Worm (Caenorhabditis elegans) whole organism, late embryonic: Measurements from ENCODE around the gene eat-20.

Experiments used
- C08G9.2 ChIP-seq: sonication (generic microtip); optimal IDR thresholded peaks from 2 replicates; lab custom pipeline; 2016; ENCODE audit warnings: mild to moderate bottlenecking, missing genetic modification characterization, moderate library complexity, missing compliant biosample characterization
- K02D7.2 ChIP-seq: sonication (generic microtip); optimal IDR thresholded peaks from 2 replicates; lab custom pipeline; 2017; ENCODE audit warnings: mild to moderate bottlenecking, missing genetic modification characterization, missing compliant biosample characterization
- K09A11.1 ChIP-seq: sonication (generic microtip); optimal IDR thresholded peaks from 2 replicates; lab custom pipeline; 2017; ENCODE audit warnings: antibody characterized with exemption, mild to moderate bottlenecking, missing genetic modification characterization, missing compliant biosample characterization; ENCODE audit not compliant: insufficient read depth
- T23F11.4 ChIP-seq: fragments of 200-800 bp; sonication (Bioruptor generic); optimal IDR thresholded peaks from 2 replicates; lab custom pipeline; 2018; ENCODE audit warnings: mild to moderate bottlenecking, missing genetic modification characterization, missing compliant biosample characterization
- Y22D7AL.16 ChIP-seq: sonication (generic microtip); optimal IDR thresholded peaks from 2 replicates; lab custom pipeline; 2016; ENCODE audit warnings: missing genetic modification characterization, missing compliant biosample characterization
- ahr-1 ChIP-seq: sonication (generic microtip); optimal IDR thresholded peaks from 2 replicates; lab custom pipeline; 2016; ENCODE audit warnings: missing genetic modification characterization, missing compliant biosample characterization
- ama-1 ChIP-seq: fragments of 150-350 bp; optimal IDR thresholded peaks from 2 replicates; lab custom pipeline; 2014
- ceh-14 ChIP-seq: sonication (generic microtip); optimal IDR thresholded peaks from 2 replicates; lab custom pipeline; 2016; ENCODE audit warnings: missing genotype, missing genetic modification characterization, missing compliant biosample characterization
- ceh-18 ChIP-seq: sonication (generic microtip); optimal IDR thresholded peaks from 2 replicates; lab custom pipeline; 2016; ENCODE audit warnings: missing genetic modification characterization, missing compliant biosample characterization
- ceh-19 ChIP-seq: fragments of 200-800 bp; sonication (Bioruptor generic); optimal IDR thresholded peaks from 2 replicates; lab custom pipeline; 2018; ENCODE audit warnings: mild to moderate bottlenecking, missing genetic modification characterization, missing compliant biosample characterization
- ceh-2 ChIP-seq: sonication (generic microtip); optimal IDR thresholded peaks from 2 replicates; lab custom pipeline; 2016; ENCODE audit warnings: missing genotype, missing genetic modification characterization, missing compliant biosample characterization
- ceh-22 ChIP-seq: sonication (generic microtip); optimal IDR thresholded peaks from 2 replicates; lab custom pipeline; 2017; ENCODE audit warnings: missing biosample characterization, missing genetic modification characterization
- ceh-24 ChIP-seq: sonication (generic microtip); optimal IDR thresholded peaks from 2 replicates; lab custom pipeline; 2016; ENCODE audit warnings: mild to moderate bottlenecking, missing genetic modification characterization, missing compliant biosample characterization
- ceh-30 ChIP-seq: fragments of 150-350 bp; optimal IDR thresholded peaks from 2 replicates; lab custom pipeline; 2014; ENCODE audit warnings: missing biosample characterization, missing genetic modification characterization
- ceh-31 ChIP-seq: sonication (generic microtip); optimal IDR thresholded peaks from 2 replicates; lab custom pipeline; 2016; ENCODE audit warnings: missing genetic modification characterization, missing compliant biosample characterization
- ceh-45 ChIP-seq: fragments of 200-800 bp; sonication (Bioruptor generic); IDR thresholded peaks from 2 replicates; pipeline ENCODE4 v1.3.6; 2022; ENCODE audit warnings: missing genetic modification reagents, missing genetic modification characterization, missing compliant biosample characterization
- ceh-6 ChIP-seq: fragments of 200-800 bp; sonication (Bioruptor generic); optimal IDR thresholded peaks from 2 replicates; lab custom pipeline; 2018; ENCODE audit warnings: mild to moderate bottlenecking, missing genetic modification characterization, missing compliant biosample characterization
- dve-1 ChIP-seq: sonication (generic microtip); optimal IDR thresholded peaks from 2 replicates; lab custom pipeline; 2017; ENCODE audit warnings: antibody characterized with exemption, mild to moderate bottlenecking, missing genetic modification characterization, missing compliant biosample characterization
- elt-2 ChIP-seq: sonication (generic microtip); optimal IDR thresholded peaks from 2 replicates; lab custom pipeline; 2016; ENCODE audit warnings: missing genetic modification reagents, missing genetic modification characterization, missing compliant biosample characterization
- elt-4 ChIP-seq: sonication (generic microtip); optimal IDR thresholded peaks from 2 replicates; lab custom pipeline; 2016; ENCODE audit warnings: missing genetic modification characterization, missing compliant biosample characterization
- ets-4 ChIP-seq: sonication (generic microtip); optimal IDR thresholded peaks from 2 replicates; lab custom pipeline; 2016; ENCODE audit warnings: missing genetic modification characterization, missing compliant biosample characterization
- eyg-1 ChIP-seq: sonication (generic microtip); optimal IDR thresholded peaks from 2 replicates; lab custom pipeline; 2016; ENCODE audit warnings: missing genotype, missing genetic modification characterization, missing compliant biosample characterization
- fax-1 ChIP-seq: sonication (generic microtip); optimal IDR thresholded peaks from 2 replicates; lab custom pipeline; 2016; ENCODE audit warnings: missing genotype, missing genetic modification characterization, missing compliant biosample characterization
- fkh-10 ChIP-seq: fragments of 150-350 bp; optimal IDR thresholded peaks from 2 replicates; lab custom pipeline; 2014; ENCODE audit warnings: missing biosample characterization, missing genetic modification reagents, missing genetic modification characterization
- fkh-6 ChIP-seq: sonication (generic microtip); optimal IDR thresholded peaks from 2 replicates; lab custom pipeline; 2016; ENCODE audit warnings: missing genetic modification characterization, missing compliant biosample characterization
- hlh-13 ChIP-seq: fragments of 200-800 bp; sonication (Bioruptor generic); optimal IDR thresholded peaks from 2 replicates; lab custom pipeline; 2018; ENCODE audit warnings: mild to moderate bottlenecking, missing genetic modification characterization, missing compliant biosample characterization
- hlh-30 ChIP-seq: sonication (generic microtip); optimal IDR thresholded peaks from 2 replicates; lab custom pipeline; 2017; ENCODE audit warnings: antibody characterized with exemption, missing genetic modification characterization, missing compliant biosample characterization; ENCODE audit not compliant: insufficient read depth
- hlh-6 ChIP-seq: sonication (generic microtip); optimal IDR thresholded peaks from 2 replicates; lab custom pipeline; 2016; ENCODE audit warnings: missing genotype, missing genetic modification characterization, missing compliant biosample characterization
- lim-6 ChIP-seq: sonication (generic microtip); optimal IDR thresholded peaks from 2 replicates; lab custom pipeline; 2016; ENCODE audit warnings: missing genetic modification characterization, missing compliant biosample characterization
- nfya-1 ChIP-seq: sonication (generic microtip); optimal IDR thresholded peaks from 2 replicates; lab custom pipeline; 2017; ENCODE audit warnings: missing genetic modification characterization, mild to moderate bottlenecking, missing compliant biosample characterization, antibody characterized with exemption, moderate library complexity
- nhr-11 ChIP-seq: fragments of 150-350 bp; optimal IDR thresholded peaks from 2 replicates; lab custom pipeline; 2014; ENCODE audit warnings: missing biosample characterization, missing genetic modification characterization
- pag-3 ChIP-seq: sonication (generic microtip); optimal IDR thresholded peaks from 2 replicates; lab custom pipeline; 2016; ENCODE audit warnings: missing compliant biosample characterization, missing genetic modification characterization, borderline replicate concordance
- pha-2 ChIP-seq: sonication (generic microtip); optimal IDR thresholded peaks from 2 replicates; lab custom pipeline; 2017; ENCODE audit warnings: mild to moderate bottlenecking, missing genetic modification characterization, missing compliant biosample characterization
- pha-4 ChIP-seq: fragments of 150-350 bp; optimal IDR thresholded peaks from 2 replicates; lab custom pipeline; 2018; ENCODE audit warnings: missing biosample characterization, missing genetic modification reagents, missing genetic modification characterization
- pqm-1 ChIP-seq: sonication (generic microtip); optimal IDR thresholded peaks from 2 replicates; lab custom pipeline; 2016; ENCODE audit warnings: missing genetic modification characterization, missing compliant biosample characterization
- ref-2 ChIP-seq: sonication (generic microtip); optimal IDR thresholded peaks from 2 replicates; lab custom pipeline; 2016; ENCODE audit warnings: missing genetic modification characterization, missing compliant biosample characterization
- rnt-1 ChIP-seq: sonication (generic microtip); optimal IDR thresholded peaks from 2 replicates; lab custom pipeline; 2016; ENCODE audit warnings: missing genetic modification characterization, missing compliant biosample characterization
- sox-4 ChIP-seq: sonication (generic microtip); optimal IDR thresholded peaks from 2 replicates; lab custom pipeline; 2017; ENCODE audit warnings: mild to moderate bottlenecking, missing genetic modification characterization, inconsistent platforms, missing compliant biosample characterization
- syd-9 ChIP-seq: sonication (generic microtip); optimal IDR thresholded peaks from 2 replicates; lab custom pipeline; 2016; ENCODE audit warnings: mild to moderate bottlenecking, missing genetic modification characterization, moderate library complexity, missing compliant biosample characterization
- tbx-2 ChIP-seq: sonication (generic microtip); optimal IDR thresholded peaks from 2 replicates; lab custom pipeline; 2016; ENCODE audit warnings: missing genetic modification characterization, missing compliant biosample characterization
- unc-3 ChIP-seq, 2 experiments: fragments of 200-800 bp in 1 of 2; sonication (Bioruptor generic) in 1 of 2; sonication (generic microtip) in 1 of 2; conservative IDR thresholded peaks in 1 of 2; optimal IDR thresholded peaks in 1 of 2; 2 replicates each; pipeline versions ENCODE4 v1.3.6 to Lab custom; 2016 to 2022; ENCODE audit warnings: missing compliant biosample characterization in 2 of 2, missing genetic modification characterization in 2 of 2, missing genetic modification reagents in 1 of 2
- unc-86 ChIP-seq: sonication (generic microtip); optimal IDR thresholded peaks from 2 replicates; lab custom pipeline; 2016; ENCODE audit warnings: missing genetic modification characterization, missing compliant biosample characterization
- ztf-16 ChIP-seq: sonication (generic microtip); optimal IDR thresholded peaks from 2 replicates; lab custom pipeline; 2017; ENCODE audit warnings: missing genetic modification characterization, missing compliant biosample characterization

The eat-20 gene

ce11 chrX:15566640-15567039 lies 56.8 kb downstream of the eat-20 start (continued):
- TF ChIP-seq elt-2 (tag; lab: Kevin White, UChicago), result no peak
- no peak for TF ChIP-seq sox-4 (tag; lab: Kevin White, UChicago)
- TF ChIP-seq T23F11.4, result no peak
- TF ChIP-seq unc-86 (tag; lab: Kevin White, UChicago), result no peak
- TF ChIP-seq hlh-30 (tag; lab: Kevin White, UChicago), result no peak
- TF ChIP-seq ceh-14, result no peak
- no peak for TF ChIP-seq elt-4
- TF ChIP-seq unc-3 (GFP tag; conservative IDR thresholded peaks at IDR 0.05; lab: Robert Waterston, UW), result no peak; the same call in 1 of the 2 replicates
- TF ChIP-seq unc-3 (tag; optimal IDR thresholded peaks at IDR 0.05; lab: Kevin White, UChicago), result peak; percentile 15
- no peak for TF ChIP-seq eyg-1 (tag; lab: Kevin White, UChicago)
- TF ChIP-seq pag-3 (tag; lab: Kevin White, UChicago), result no peak
- no peak for TF ChIP-seq dve-1 (tag; lab: Kevin White, UChicago)
- TF ChIP-seq C08G9.2 (tag; lab: Kevin White, UChicago), result no peak
- no peak for TF ChIP-seq ceh-22 (tag; lab: Kevin White, UChicago)
- no peak for TF ChIP-seq ref-2 (tag; lab: Kevin White, UChicago)
- TF ChIP-seq pha-4 (tag; lab: Kevin White, UChicago), result no peak
- TF ChIP-seq fax-1 (tag; lab: Kevin White, UChicago), result no peak
- no peak for TF ChIP-seq ahr-1
- TF ChIP-seq syd-9 (tag; lab: Kevin White, UChicago), result peak; percentile 12
- no peak for TF ChIP-seq hlh-13 (GFP tag; lab: Kevin White, UChicago)
- peak; percentile 68 for TF ChIP-seq tbx-2 (tag; lab: Kevin White, UChicago)
- peak; percentile 25 for TF ChIP-seq nfya-1
- TF ChIP-seq ceh-2 (tag; lab: Kevin White, UChicago), result no peak
- peak; percentile 5 for TF ChIP-seq ceh-19 (GFP tag; lab: Kevin White, UChicago)
- no peak for TF ChIP-seq fkh-6 (tag; lab: Kevin White, UChicago)
- no peak for TF ChIP-seq K02D7.2 (tag; lab: Kevin White, UChicago)
- no peak for TF ChIP-seq ceh-30
- TF ChIP-seq rnt-1 (tag; lab: Kevin White, UChicago), result no peak
- no peak for TF ChIP-seq pqm-1 (tag; lab: Kevin White, UChicago)
- TF ChIP-seq Y22D7AL.16 (tag; lab: Kevin White, UChicago), result no peak
- peak; percentile 70 for TF ChIP-seq ceh-31 (tag; lab: Kevin White, UChicago)
- TF ChIP-seq ceh-45, result no peak; the same call in 1 of the 2 replicates
- TF ChIP-seq ets-4, result no peak
- TF ChIP-seq hlh-6 (tag; lab: Kevin White, UChicago), result no peak
- TF ChIP-seq ama-1, result no peak
- no peak for TF ChIP-seq fkh-10 (GFP tag; lab: Kevin White, UChicago)
- TF ChIP-seq ceh-6 (GFP tag; lab: Kevin White, UChicago), result no peak
- TF ChIP-seq ceh-18 (tag; lab: Kevin White, UChicago), result peak; percentile 37
- no peak for TF ChIP-seq ceh-24 (tag; lab: Kevin White, UChicago)
- TF ChIP-seq pha-2 (tag; lab: Kevin White, UChicago), result no peak
- TF ChIP-seq lim-6 (tag; lab: Kevin White, UChicago), result no peak
- no peak for TF ChIP-seq ztf-16 (tag; lab: Kevin White, UChicago)
- TF ChIP-seq K09A11.1 (tag; lab: Kevin White, UChicago), result no peak
- TF ChIP-seq nhr-11 (tag; lab: Kevin White, UChicago), result no peak
